Worm (Caenorhabditis elegans): ENCODE results near the gene F55A11.6.

The F55A11.6 gene

DNA sequence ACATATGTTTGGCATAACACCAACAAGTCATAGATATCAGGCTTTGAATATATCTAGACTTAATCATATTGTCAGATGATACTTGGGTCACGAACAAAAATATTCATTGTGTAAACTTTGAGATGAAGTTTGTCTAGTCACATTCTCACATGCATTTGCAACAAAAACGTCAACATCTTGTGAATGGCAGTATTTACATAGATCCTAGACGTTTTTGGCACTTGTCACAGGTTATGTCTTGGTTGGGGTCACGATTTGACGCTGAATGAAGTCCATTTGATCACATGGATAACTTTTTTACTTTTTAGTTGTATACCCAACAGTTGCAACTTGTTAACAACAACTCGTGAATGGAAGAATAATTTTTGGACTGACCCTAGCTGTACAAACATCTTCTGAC lies 21.7 kb downstream of the F55A11.6 start:
- no peak for TF ChIP-seq cey-2 (tag; optimal IDR thresholded peaks at IDR 0.05; ENCODE audit: borderline replicate concordance, insufficient read depth)
- no peak for TF ChIP-seq daf-19 (GFP tag; conservative IDR thresholded peaks at IDR 0.05)
- TF ChIP-seq T20F7.1 (GFP tag; optimal IDR thresholded peaks at IDR 0.05) = no peak
- no peak for TF ChIP-seq ztf-7 (tag; optimal IDR thresholded peaks at IDR 0.05)
- no peak for TF ChIP-seq tag-97 (GFP tag; IDR thresholded peaks at IDR 0.05)
- TF ChIP-seq hlh-30 (tag; optimal IDR thresholded peaks at IDR 0.05; ENCODE audit: insufficient read depth) = peak; percentile 63

- no peak for TF ChIP-seq F26F4.8 (GFP tag; conservative IDR thresholded peaks at IDR 0.05)
- TF ChIP-seq sdz-12 (GFP tag; optimal IDR thresholded peaks at IDR 0.05) = peak; percentile 31
- TF ChIP-seq F10B5.3 (tag; optimal IDR thresholded peaks at IDR 0.05) = no peak
- peak; percentile 94 for TF ChIP-seq mxl-2 (GFP tag; conservative IDR thresholded peaks at IDR 0.05)
- no peak for TF ChIP-seq zip-2 (tag; optimal IDR thresholded peaks at IDR 0.05)
- TF ChIP-seq mxl-3 (GFP tag; optimal IDR thresholded peaks at IDR 0.05) = peak; percentile 99
- peak; percentile 30 for TF ChIP-seq rbr-2 (tag; optimal IDR thresholded peaks at IDR 0.05)
- no peak for TF ChIP-seq nhr-77 (tag; optimal IDR thresholded peaks at IDR 0.05)
- TF ChIP-seq T20F7.1 (GFP tag; optimal IDR thresholded peaks at IDR 0.05) = no peak
- TF ChIP-seq Y5F2A.4 (GFP tag; optimal IDR thresholded peaks at IDR 0.05) = no peak
- 0 out of 2 replicates have a peak, but pooled peaks have one; percentile 5 for TF ChIP-seq saeg-2 (GFP tag; IDR thresholded peaks at IDR 0.05)
- no peak for TF ChIP-seq fkh-10 (GFP tag; optimal IDR thresholded peaks at IDR 0.05)
- peak; percentile 28 for TF ChIP-seq duxl-1 (tag; optimal IDR thresholded peaks at IDR 0.05; ENCODE audit: poor library complexity)
- TF ChIP-seq tra-1 (GFP tag; IDR thresholded peaks at IDR 0.05) = peak; percentile 74
- no peak for TF ChIP-seq madf-5 (GFP tag; IDR thresholded peaks at IDR 0.05)
- no peak for TF ChIP-seq nhr-6 (tag; optimal IDR thresholded peaks at IDR 0.05)
- peak; percentile 59 for TF ChIP-seq T26A8.4 (GFP tag; IDR thresholded peaks at IDR 0.05)
- no peak for TF ChIP-seq egl-43 (GFP tag; IDR thresholded peaks at IDR 0.05)
- no peak for TF ChIP-seq tag-97 (GFP tag; IDR thresholded peaks at IDR 0.05)
- TF ChIP-seq pha-4 (GFP tag; IDR thresholded peaks at IDR 0.05) = no peak
- TF ChIP-seq pha-4 (tag; optimal IDR thresholded peaks at IDR 0.05) = no peak
- TF ChIP-seq nhr-25 (tag; optimal IDR thresholded peaks at IDR 0.05; ENCODE audit: borderline replicate concordance, insufficient read depth) = peak; percentile 72
- TF ChIP-seq nhr-11 (tag; optimal IDR thresholded peaks at IDR 0.05) = peak; percentile 27
- TF ChIP-seq dmd-6 (GFP tag; IDR thresholded peaks at IDR 0.05) = peak; percentile 82
- TF ChIP-seq daf-16 (GFP tag; optimal IDR thresholded peaks at IDR 0.05) = no peak
- no peak for TF ChIP-seq daf-16 (tag; optimal IDR thresholded peaks at IDR 0.05)
- no peak for TF ChIP-seq php-3 (GFP tag; IDR thresholded peaks at IDR 0.05)
- TF ChIP-seq lin-1 (GFP tag; IDR thresholded peaks at IDR 0.05) = no peak; the same call in 1 of the 2 replicates
- TF ChIP-seq ama-1 (optimal IDR thresholded peaks at IDR 0.05) = no peak
- no peak for TF ChIP-seq nhr-76 (tag; optimal IDR thresholded peaks at IDR 0.05)
- TF ChIP-seq ceh-44 (GFP tag; IDR thresholded peaks at IDR 0.05) = no peak
- no peak for TF ChIP-seq ceh-32 (tag; optimal IDR thresholded peaks at IDR 0.05; ENCODE audit: poor library complexity)
- peak; percentile 11 for TF ChIP-seq gei-8 (GFP tag; optimal IDR thresholded peaks at IDR 0.05)
- TF ChIP-seq F49E8.2 (tag; optimal IDR thresholded peaks at IDR 0.05; ENCODE audit: borderline replicate concordance) = no peak
- TF ChIP-seq unc-130 (GFP tag; optimal IDR thresholded peaks at IDR 0.05) = no peak
- TF ChIP-seq hif-1 (tag; optimal IDR thresholded peaks at IDR 0.05) = no peak
- TF ChIP-seq daf-19 (GFP tag; conservative IDR thresholded peaks at IDR 0.05) = no peak
- TF ChIP-seq lsy-2 (tag; optimal IDR thresholded peaks at IDR 0.05) = peak in 1 of 2 experiments; percentile 67
- TF ChIP-seq F44E2.7 (GFP tag; IDR thresholded peaks at IDR 0.05) = no peak
- no peak for TF ChIP-seq lim-7 (GFP tag; IDR thresholded peaks at IDR 0.05)
- peak; percentile 13 for TF ChIP-seq dpl-1 (GFP tag; optimal IDR thresholded peaks at IDR 0.05)
- TF ChIP-seq nhr-48 (tag; optimal IDR thresholded peaks at IDR 0.05) = peak; percentile 99
- TF ChIP-seq cey-2 (tag; optimal IDR thresholded peaks at IDR 0.05; ENCODE audit: borderline replicate concordance, insufficient read depth) = peak; percentile 96
- TF ChIP-seq dve-1 (tag; optimal IDR thresholded peaks at IDR 0.05; ENCODE audit: insufficient read depth) = no peak
- no peak for TF ChIP-seq daf-12 (tag; optimal IDR thresholded peaks at IDR 0.05)
- TF ChIP-seq nhr-237 (tag; optimal IDR thresholded peaks at IDR 0.05) = no peak
Measured at ce11 chrV:11799252-11799822, 22.7 kb downstream of the F55A11.6 start.

Measured in whole organism, L4 larva.